Fruit fly (Drosophila melanogaster) whole organism, adult: ENCODE results near the gene COX7AL2.
A peak's percentile ranks its signal among the peaks of the same experiment; 100 is the strongest.

Source experiments
- CG11617 ChIP-seq: fragments of 200-800 bp; sonication (Bioruptor generic); optimal IDR thresholded peaks from 2 replicates; lab custom pipeline; 2017; ENCODE audit warnings: mild to moderate bottlenecking, missing biosample characterization, missing genetic modification reagents, missing genetic modification characterization
- CG14711 ChIP-seq: fragments of 200-800 bp; sonication (Bioruptor generic); optimal IDR thresholded peaks from 2 replicates; lab custom pipeline; 2018; ENCODE audit warnings: missing biosample characterization, mild to moderate bottlenecking, missing genetic modification characterization, moderate library complexity
- CG1620 ChIP-seq: fragments of 200-800 bp; sonication (Bioruptor generic); optimal IDR thresholded peaks from 2 replicates; lab custom pipeline; 2016; ENCODE audit warnings: missing biosample characterization, missing genetic modification characterization
- CG5204 ChIP-seq: fragments of 200-800 bp; sonication (Bioruptor generic); optimal IDR thresholded peaks from 2 replicates; lab custom pipeline; 2016; ENCODE audit warnings: missing biosample characterization, missing genetic modification characterization
- CG7045 ChIP-seq: fragments of 200-800 bp; sonication (Bioruptor generic); optimal IDR thresholded peaks from 2 replicates; lab custom pipeline; 2017; ENCODE audit warnings: missing biosample characterization, mild to moderate bottlenecking, missing genetic modification characterization
- Crg-1 ChIP-seq: fragments of 200-800 bp; sonication (Bioruptor generic); optimal IDR thresholded peaks from 2 replicates; lab custom pipeline; 2016; ENCODE audit warnings: missing biosample characterization, missing genetic modification characterization
- Hr96 ChIP-seq: fragments of 200-800 bp; sonication (Bioruptor generic); optimal IDR thresholded peaks from 2 replicates; lab custom pipeline; 2016; ENCODE audit warnings: missing biosample characterization, missing genetic modification characterization
- cic ChIP-seq: fragments of 200-800 bp; sonication (Bioruptor generic); optimal IDR thresholded peaks from 2 replicates; lab custom pipeline; 2017; ENCODE audit warnings: missing biosample characterization, mild to moderate bottlenecking, missing genetic modification characterization, moderate library complexity
- cnc ChIP-seq, 2 experiments: fragments of >200 bp; optimal IDR thresholded peaks; 2 replicates each; lab custom pipeline; 2017
- kay ChIP-seq: fragments of 200-800 bp; sonication (Bioruptor generic); peaks from one replicate; lab custom pipeline; 2016; ENCODE audit warnings: missing biosample characterization, missing genetic modification characterization, borderline replicate concordance
- ovo ChIP-seq: fragments of 200-800 bp; sonication (Bioruptor generic); optimal IDR thresholded peaks from 2 replicates; lab custom pipeline; 2016; ENCODE audit warnings: missing biosample characterization, missing genetic modification characterization
- pad ChIP-seq: fragments of 200-800 bp; sonication (Bioruptor generic); optimal IDR thresholded peaks from 3 replicates; lab custom pipeline; 2017; ENCODE audit warnings: missing biosample characterization, missing genetic modification characterization, mild to moderate bottlenecking, moderate library complexity, missing genetic modification reagents
- tj ChIP-seq: fragments of 200-800 bp; sonication (Bioruptor generic); optimal IDR thresholded peaks from 3 replicates; lab custom pipeline; 2017; ENCODE audit warnings: missing biosample characterization, mild to moderate bottlenecking, missing genetic modification characterization, moderate library complexity
- toe ChIP-seq: fragments of 200-800 bp; sonication (Bioruptor generic); optimal IDR thresholded peaks from 2 replicates; lab custom pipeline; 2016; ENCODE audit warnings: missing biosample characterization, missing genetic modification characterization

- peak; percentile 29 for TF ChIP-seq CG7045 (GFP tag; lab: Kevin White, UChicago)
- no peak for TF ChIP-seq kay
- TF ChIP-seq ovo (GFP tag; lab: Kevin White, UChicago), result peak; percentile 82
- TF ChIP-seq toe (GFP tag; lab: Kevin White, UChicago), result peak; percentile 54
- peak; percentile 92 for TF ChIP-seq CG14711 (tag; lab: Kevin White, UChicago)
- TF ChIP-seq cic (GFP tag; lab: Kevin White, UChicago), result peak; percentile 95
- TF ChIP-seq CG11617 (GFP tag; lab: Kevin White, UChicago), result peak; percentile 43
- no peak for TF ChIP-seq CG5204 (GFP tag; lab: Kevin White, UChicago)
- TF ChIP-seq CG1620 (GFP tag; lab: Kevin White, UChicago), result peak; percentile 76
- no peak for TF ChIP-seq cnc (optimal IDR thresholded peaks at IDR 0.05; lab: Kevin White, UChicago)
- peak; percentile 83 for TF ChIP-seq Hr96
- TF ChIP-seq Crg-1 (GFP tag; lab: Kevin White, UChicago), result peak; percentile 52
- peak; percentile 92 for TF ChIP-seq tj (GFP tag; lab: Kevin White, UChicago)
- peak; percentile 86 for TF ChIP-seq pad (GFP tag; lab: Kevin White, UChicago)
Observed at dm6 chr2L:2193357-2193780, 4.3 kb downstream of the COX7AL2 start.
